Fruit fly (Drosophila melanogaster) whole organism, wandering third instar larva: ENCODE measurements around the gene CG15734.

Experiments used
- CG32264 ChIP-seq: fragments of 200-800 bp; sonication (Bioruptor generic); optimal IDR thresholded peaks from 2 replicates; lab custom pipeline; 2016; ENCODE audit warnings: missing biosample characterization, missing genetic modification characterization
- N ChIP-seq: fragments of >200 bp; optimal IDR thresholded peaks from 2 replicates; lab custom pipeline; 2018; ENCODE audit warnings: missing biosample characterization, missing external identifiers, missing genetic modification characterization
- Sp1 ChIP-seq: fragments of 200-800 bp; sonication (Bioruptor generic); optimal IDR thresholded peaks from 3 replicates; lab custom pipeline; 2019; ENCODE audit warnings: missing biosample characterization, mild to moderate bottlenecking, missing genetic modification characterization, moderate library complexity
- brk ChIP-seq: fragments of 200-800 bp; sonication (Bioruptor generic); optimal IDR thresholded peaks from 2 replicates; lab custom pipeline; 2016; ENCODE audit warnings: missing biosample characterization, mild to moderate bottlenecking, missing genetic modification characterization
- jim ChIP-seq: fragments of 175-275, 200-325 bp; sonication (Bioruptor generic); optimal IDR thresholded peaks from 2 replicates; lab custom pipeline; 2016; ENCODE audit warnings: missing biosample characterization, mild to moderate bottlenecking, missing genetic modification characterization

The CG15734 gene

DNA sequence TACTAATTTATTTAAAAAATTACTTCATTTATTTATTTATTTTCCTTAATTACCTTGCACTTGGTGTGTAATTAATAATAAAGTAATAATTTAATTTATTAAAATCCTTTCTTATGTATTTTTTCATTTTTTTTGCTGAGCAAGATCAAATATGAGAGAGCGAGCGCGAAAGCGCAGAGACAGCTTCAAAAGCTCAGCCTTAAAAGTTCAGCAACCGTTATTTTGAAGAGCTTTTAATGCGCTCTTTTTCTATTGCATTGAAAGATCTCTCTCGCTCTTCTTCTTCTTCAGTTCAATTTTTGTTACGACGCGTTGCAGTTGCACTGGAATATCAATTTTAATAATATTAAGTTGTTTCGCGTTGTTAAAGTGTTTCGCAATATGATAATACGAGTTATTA, 43.4 kb downstream of the CG15734 start, which contains the start of gene Ten-a:
TSS of gene Ten-a (plus strand) at position 301 of the 400 bp plus-strand sequence.
- TF ChIP-seq CG32264 (GFP tag; lab: Kevin White, UChicago): no peak
- TF ChIP-seq brk (GFP tag; lab: Kevin White, UChicago): no peak
- no peak for TF ChIP-seq N
- TF ChIP-seq Sp1 (GFP tag; lab: Kevin White, UChicago): no peak
- TF ChIP-seq jim (GFP tag; lab: Kevin White, UChicago): no peak
